Worm (Caenorhabditis elegans) whole organism, late embryonic: ENCODE data around the gene T21E8.5.

Source experiments
- C08G9.2 ChIP-seq: sonication (generic microtip); optimal IDR thresholded peaks from 2 replicates; lab custom pipeline; 2016; ENCODE audit warnings: mild to moderate bottlenecking, missing genetic modification characterization, moderate library complexity, missing compliant biosample characterization
- F13H6.1 ChIP-seq: sonication (generic microtip); optimal IDR thresholded peaks from 2 replicates; lab custom pipeline; 2016; ENCODE audit warnings: missing genetic modification characterization, missing compliant biosample characterization
- K02D7.2 ChIP-seq: sonication (generic microtip); optimal IDR thresholded peaks from 2 replicates; lab custom pipeline; 2017; ENCODE audit warnings: mild to moderate bottlenecking, missing genetic modification characterization, missing compliant biosample characterization
- ahr-1 ChIP-seq: sonication (generic microtip); optimal IDR thresholded peaks from 2 replicates; lab custom pipeline; 2016; ENCODE audit warnings: missing genetic modification characterization, missing compliant biosample characterization
- ama-1 ChIP-seq: fragments of 150-350 bp; optimal IDR thresholded peaks from 2 replicates; lab custom pipeline; 2014
- ceh-14 ChIP-seq: sonication (generic microtip); optimal IDR thresholded peaks from 2 replicates; lab custom pipeline; 2016; ENCODE audit warnings: missing genotype, missing genetic modification characterization, missing compliant biosample characterization
- ceh-24 ChIP-seq: sonication (generic microtip); optimal IDR thresholded peaks from 2 replicates; lab custom pipeline; 2016; ENCODE audit warnings: mild to moderate bottlenecking, missing genetic modification characterization, missing compliant biosample characterization
- ceh-30 ChIP-seq: fragments of 150-350 bp; optimal IDR thresholded peaks from 2 replicates; lab custom pipeline; 2014; ENCODE audit warnings: missing biosample characterization, missing genetic modification characterization
- ceh-31 ChIP-seq: sonication (generic microtip); optimal IDR thresholded peaks from 2 replicates; lab custom pipeline; 2016; ENCODE audit warnings: missing genetic modification characterization, missing compliant biosample characterization
- ceh-6 ChIP-seq: fragments of 200-800 bp; sonication (Bioruptor generic); optimal IDR thresholded peaks from 2 replicates; lab custom pipeline; 2018; ENCODE audit warnings: mild to moderate bottlenecking, missing genetic modification characterization, missing compliant biosample characterization
- che-1 ChIP-seq: sonication (generic microtip); optimal IDR thresholded peaks from 2 replicates; lab custom pipeline; 2016; ENCODE audit warnings: mild to moderate bottlenecking, missing genetic modification characterization, missing compliant biosample characterization
- dmd-4 ChIP-seq: sonication (generic microtip); optimal IDR thresholded peaks from 2 replicates; lab custom pipeline; 2016; ENCODE audit warnings: borderline replicate concordance, missing genetic modification characterization, missing compliant biosample characterization
- dve-1 ChIP-seq: sonication (generic microtip); optimal IDR thresholded peaks from 2 replicates; lab custom pipeline; 2017; ENCODE audit warnings: antibody characterized with exemption, mild to moderate bottlenecking, missing genetic modification characterization, missing compliant biosample characterization
- ets-4 ChIP-seq: sonication (generic microtip); optimal IDR thresholded peaks from 2 replicates; lab custom pipeline; 2016; ENCODE audit warnings: missing genetic modification characterization, missing compliant biosample characterization
- fax-1 ChIP-seq: sonication (generic microtip); optimal IDR thresholded peaks from 2 replicates; lab custom pipeline; 2016; ENCODE audit warnings: missing genotype, missing genetic modification characterization, missing compliant biosample characterization
- fkh-10 ChIP-seq: fragments of 150-350 bp; optimal IDR thresholded peaks from 2 replicates; lab custom pipeline; 2014; ENCODE audit warnings: missing biosample characterization, missing genetic modification reagents, missing genetic modification characterization
- hlh-15 ChIP-seq: sonication (generic microtip); optimal IDR thresholded peaks from 2 replicates; lab custom pipeline; 2016; ENCODE audit warnings: missing genetic modification characterization, missing compliant biosample characterization
- hlh-6 ChIP-seq: sonication (generic microtip); optimal IDR thresholded peaks from 2 replicates; lab custom pipeline; 2016; ENCODE audit warnings: missing genotype, missing genetic modification characterization, missing compliant biosample characterization
- lim-6 ChIP-seq: sonication (generic microtip); optimal IDR thresholded peaks from 2 replicates; lab custom pipeline; 2016; ENCODE audit warnings: missing genetic modification characterization, missing compliant biosample characterization
- mec-3 ChIP-seq: sonication (generic microtip); optimal IDR thresholded peaks from 2 replicates; lab custom pipeline; 2016; ENCODE audit warnings: borderline replicate concordance, missing genetic modification characterization, missing compliant biosample characterization
- odd-2 ChIP-seq: sonication (generic microtip); optimal IDR thresholded peaks from 2 replicates; lab custom pipeline; 2017; ENCODE audit warnings: antibody characterized with exemption, mild to moderate bottlenecking, missing genetic modification characterization, missing compliant biosample characterization
- pax-1 ChIP-seq: fragments of 150-350 bp; optimal IDR thresholded peaks from 2 replicates; lab custom pipeline; 2014; ENCODE audit warnings: missing biosample characterization, missing genetic modification characterization
- pha-2 ChIP-seq: sonication (generic microtip); optimal IDR thresholded peaks from 2 replicates; lab custom pipeline; 2017; ENCODE audit warnings: mild to moderate bottlenecking, missing genetic modification characterization, missing compliant biosample characterization
- pha-4 ChIP-seq: fragments of 150-350 bp; optimal IDR thresholded peaks from 2 replicates; lab custom pipeline; 2018; ENCODE audit warnings: missing biosample characterization, missing genetic modification reagents, missing genetic modification characterization
- pros-1 ChIP-seq: fragments of 150-350 bp; optimal IDR thresholded peaks from 2 replicates; lab custom pipeline; 2014; ENCODE audit warnings: missing biosample characterization, missing genetic modification reagents, missing genetic modification characterization
- rnt-1 ChIP-seq: sonication (generic microtip); optimal IDR thresholded peaks from 2 replicates; lab custom pipeline; 2016; ENCODE audit warnings: missing genetic modification characterization, missing compliant biosample characterization
- sox-2 ChIP-seq: fragments of 200-800 bp; sonication (Bioruptor generic); IDR thresholded peaks from 2 replicates; pipeline ENCODE4 v1.3.6; 2022; ENCODE audit warnings: missing genetic modification reagents, missing genetic modification characterization, missing compliant biosample characterization
- sox-4 ChIP-seq: sonication (generic microtip); optimal IDR thresholded peaks from 2 replicates; lab custom pipeline; 2017; ENCODE audit warnings: mild to moderate bottlenecking, missing genetic modification characterization, inconsistent platforms, missing compliant biosample characterization
- ttx-3 ChIP-seq: sonication (generic microtip); optimal IDR thresholded peaks from 2 replicates; lab custom pipeline; 2016; ENCODE audit warnings: missing genetic modification reagents, missing genetic modification characterization, missing compliant biosample characterization
- unc-42 ChIP-seq: sonication (generic microtip); optimal IDR thresholded peaks from 2 replicates; lab custom pipeline; 2016; ENCODE audit warnings: missing genotype, missing genetic modification characterization, missing compliant biosample characterization
- unc-55 ChIP-seq: sonication (generic microtip); optimal IDR thresholded peaks from 2 replicates; lab custom pipeline; 2017; ENCODE audit warnings: missing biosample characterization, missing genetic modification reagents, missing genetic modification characterization
- zip-5 ChIP-seq: sonication (generic microtip); optimal IDR thresholded peaks from 2 replicates; lab custom pipeline; 2016; ENCODE audit warnings: missing genetic modification characterization, missing compliant biosample characterization
- ztf-16 ChIP-seq: sonication (generic microtip); optimal IDR thresholded peaks from 2 replicates; lab custom pipeline; 2017; ENCODE audit warnings: missing genetic modification characterization, missing compliant biosample characterization

T21E8.5 gene

ce11 chrX:10903416-10903815 lies 17.4 kb downstream of the T21E8.5 start:
- TF ChIP-seq ztf-16 (tag; lab: Kevin White, UChicago): no peak
- no peak for TF ChIP-seq zip-5
- no peak for TF ChIP-seq ceh-14 (tag; lab: Kevin White, UChicago)
- TF ChIP-seq C08G9.2 (tag; lab: Kevin White, UChicago): no peak
- TF ChIP-seq rnt-1 (tag; lab: Kevin White, UChicago): no peak
- TF ChIP-seq pax-1: no peak
- no peak for TF ChIP-seq ttx-3
- TF ChIP-seq ets-4 (tag; lab: Kevin White, UChicago): no peak

- TF ChIP-seq hlh-6 (tag; lab: Kevin White, UChicago) (no peak), sox-4 (tag; lab: Kevin White, UChicago) (no peak), odd-2 (tag; lab: Kevin White, UChicago) (no peak), dmd-4 (tag; lab: Kevin White, UChicago) (no peak), fkh-10 (GFP tag; lab: Kevin White, UChicago) (no peak), zip-5 (no peak)
Observed at ce11 chrX:10907418-10907817, 21.4 kb downstream of the T21E8.5 start.

ce11 chrX:10909661-10910060 lies 23.7 kb downstream of the T21E8.5 start:
- no peak for TF ChIP-seq ceh-24 (tag; lab: Kevin White, UChicago)
- TF ChIP-seq unc-55 (GFP tag; lab: Kevin White, UChicago): peak; percentile 55

ce11 chrX:10910716-10911115 lies 24.7 kb downstream of the T21E8.5 start, which contains the start of gene F47B10.8:
TSS of gene F47B10.8 (minus strand) at chrX:10910816.
- no peak for TF ChIP-seq pha-2 (tag; lab: Kevin White, UChicago)

- no peak for TF ChIP-seq ceh-30 (tag; lab: Kevin White, UChicago)
- no peak for TF ChIP-seq dve-1 (tag; lab: Kevin White, UChicago)
- no peak for TF ChIP-seq ceh-31
- no peak for TF ChIP-seq ceh-6 (GFP tag; lab: Kevin White, UChicago)
- no peak for TF ChIP-seq ama-1 (lab: Kevin White, UChicago)
- no peak for TF ChIP-seq pha-4 (tag; lab: Kevin White, UChicago)
- TF ChIP-seq ceh-24 (tag; lab: Kevin White, UChicago): no peak
- TF ChIP-seq pros-1 (tag; lab: Kevin White, UChicago): no peak
- TF ChIP-seq fax-1 (tag; lab: Kevin White, UChicago): no peak
- TF ChIP-seq K02D7.2: no peak
- TF ChIP-seq unc-42 (tag; lab: Kevin White, UChicago): no peak
- TF ChIP-seq F13H6.1 (tag; lab: Kevin White, UChicago): no peak
- TF ChIP-seq rnt-1 (tag; lab: Kevin White, UChicago): no peak
- no peak for TF ChIP-seq lim-6 (tag; lab: Kevin White, UChicago)
- TF ChIP-seq mec-3 (tag; lab: Kevin White, UChicago): no peak
- TF ChIP-seq sox-2: no peak
- TF ChIP-seq hlh-15 (tag; lab: Kevin White, UChicago): no peak
- TF ChIP-seq zip-5: no peak
- TF ChIP-seq che-1 (tag; lab: Kevin White, UChicago): no peak
- TF ChIP-seq ahr-1: no peak
Observed at ce11 chrX:10913981-10914380, 28.0 kb downstream of the T21E8.5 start, which contains the start of gene F47B10.9. TSS of gene F47B10.9 (minus strand) at chrX:10914081.
